Worm (Caenorhabditis elegans): ENCODE data around the gene C42C1.19.

- TF ChIP-seq ztf-23 (GFP tag; IDR thresholded peaks at IDR 0.05) (no peak), med-1 (GFP tag; optimal IDR thresholded peaks at IDR 0.05; ENCODE audit: insufficient read depth) (no peak), tab-1 (GFP tag; IDR thresholded peaks at IDR 0.05) (no peak)
Observed at ce11 chrIV:12275892-12276291, 6.6 kb upstream of the C42C1.19 start, which contains the start of gene vps-8.

All from whole organism, midembryonic.